Fruit fly (Drosophila melanogaster) whole organism, pupa: ENCODE measurements around the gene Ccdc56.

Experiments used
- CG17806 ChIP-seq: fragments of 200-800 bp; sonication (Bioruptor generic); optimal IDR thresholded peaks from 2 replicates; lab custom pipeline; 2018; ENCODE audit warnings: missing biosample characterization, mild to moderate bottlenecking, missing genetic modification characterization, moderate library complexity
- CG34367 ChIP-seq: fragments of 200-800 bp; sonication (Bioruptor generic); optimal IDR thresholded peaks from 2 replicates; lab custom pipeline; 2018; ENCODE audit warnings: missing biosample characterization, mild to moderate bottlenecking, missing genetic modification characterization
- CG8159 ChIP-seq: fragments of 200-800 bp; sonication (Bioruptor generic); optimal IDR thresholded peaks from 3 replicates; lab custom pipeline; 2018; ENCODE audit warnings: missing biosample characterization, mild to moderate bottlenecking, missing genetic modification characterization, moderate library complexity
- CG9948 ChIP-seq: fragments of 200-800 bp; sonication (Bioruptor generic); optimal IDR thresholded peaks from 2 replicates; lab custom pipeline; 2018; ENCODE audit warnings: missing biosample characterization, mild to moderate bottlenecking, missing genetic modification characterization, moderate library complexity
- Pif1B ChIP-seq: fragments of 200-800 bp; sonication (Bioruptor generic); optimal IDR thresholded peaks from 3 replicates; lab custom pipeline; 2016; ENCODE audit warnings: missing biosample characterization, missing genetic modification characterization
- gl ChIP-seq: fragments of 200-800 bp; sonication (Bioruptor generic); optimal IDR thresholded peaks from 2 replicates; lab custom pipeline; 2018; ENCODE audit warnings: missing biosample characterization, mild to moderate bottlenecking, missing genetic modification characterization

DNA sequence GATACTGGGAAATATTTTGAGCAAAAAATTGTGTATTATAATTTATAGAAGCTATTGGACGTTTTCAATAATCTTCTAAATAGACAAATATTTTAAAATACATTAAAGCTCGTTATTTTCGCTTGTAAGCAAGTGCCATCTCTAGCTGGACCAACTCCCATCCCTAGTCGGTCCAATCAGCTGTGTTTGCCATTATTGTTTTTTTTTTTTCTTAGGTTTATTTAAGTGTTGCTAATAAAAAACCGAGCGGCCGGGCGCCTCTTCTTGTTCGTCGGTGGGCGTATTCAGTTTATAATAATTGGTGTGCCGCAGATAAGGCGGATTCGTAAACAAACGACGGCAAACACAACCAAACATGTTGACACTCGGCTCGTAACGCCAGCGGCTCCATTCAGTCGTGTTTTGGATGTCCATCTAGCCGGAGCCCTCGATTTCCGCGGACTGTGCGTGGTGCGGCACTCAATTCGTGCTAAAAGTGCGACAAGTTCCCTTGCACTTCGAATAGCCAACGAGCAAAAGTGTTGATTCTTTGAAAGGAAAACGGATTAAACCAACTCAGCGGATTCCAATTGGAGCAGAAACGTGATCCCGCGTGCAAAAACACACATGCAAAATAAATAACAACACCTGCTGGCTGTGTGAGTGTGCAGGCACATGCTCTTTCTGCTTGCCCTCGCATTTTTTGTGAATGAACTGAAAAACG, 24.8 kb upstream of the Ccdc56 start, which contains the start of gene Sugb:
- TF ChIP-seq CG8159 (no peak), CG9948 (tag; lab: Kevin White, UChicago) (no peak), gl (no peak), Pif1B (GFP tag; lab: Kevin White, UChicago) (peak; percentile 60), CG17806 (tag; lab: Kevin White, UChicago) (peak; percentile 30), CG34367 (tag; lab: Kevin White, UChicago) (peak; percentile 57)
